Worm (Caenorhabditis elegans) whole organism, early embryonic: ENCODE measurements around the gene F16B4.6.

Experiments
- B0310.2 ChIP-seq: sonication (generic microtip); optimal IDR thresholded peaks from 2 replicates; lab custom pipeline; 2016; ENCODE audit warnings: mild to moderate bottlenecking, missing genetic modification characterization, missing compliant biosample characterization
- F13C5.2 ChIP-seq: sonication (generic microtip); optimal IDR thresholded peaks from 2 replicates; lab custom pipeline; 2017; ENCODE audit warnings: mild to moderate bottlenecking, missing genetic modification characterization, inconsistent platforms, missing compliant biosample characterization
- aly-1 ChIP-seq: sonication (generic microtip); optimal IDR thresholded peaks from 2 replicates; lab custom pipeline; 2016; ENCODE audit warnings: missing genetic modification characterization, missing compliant biosample characterization
- ama-1 ChIP-seq: fragments of 150-350 bp; optimal IDR thresholded peaks from 2 replicates; lab custom pipeline; 2014
- ceh-13 ChIP-seq: fragments of 200-800 bp; sonication (Bioruptor generic); optimal IDR thresholded peaks from 2 replicates; lab custom pipeline; 2018; ENCODE audit warnings: mild to moderate bottlenecking, missing genetic modification characterization, missing compliant biosample characterization
- ceh-36 ChIP-seq: sonication (generic microtip); optimal IDR thresholded peaks from 2 replicates; lab custom pipeline; 2016; ENCODE audit warnings: missing genetic modification characterization, inconsistent platforms, missing compliant biosample characterization
- ets-7 ChIP-seq: sonication (generic microtip); optimal IDR thresholded peaks from 2 replicates; lab custom pipeline; 2016; ENCODE audit warnings: missing genotype, missing genetic modification characterization, missing compliant biosample characterization
- flt-1 ChIP-seq: fragments of 200-800 bp; sonication (Bioruptor generic); IDR thresholded peaks from 2 replicates; pipeline ENCODE4 v1.3.6; 2022; ENCODE audit warnings: missing genetic modification characterization, missing compliant biosample characterization
- hmbx-1 ChIP-seq: sonication (generic microtip); optimal IDR thresholded peaks from 2 replicates; lab custom pipeline; 2016; ENCODE audit warnings: mild to moderate bottlenecking, missing genetic modification characterization, missing compliant biosample characterization
- hmg-4 ChIP-seq: fragments of 200-800 bp; sonication (Bioruptor generic); optimal IDR thresholded peaks from 2 replicates; lab custom pipeline; 2018; ENCODE audit warnings: mild to moderate bottlenecking, missing genetic modification characterization, missing compliant biosample characterization
- hnd-1 ChIP-seq: sonication (generic microtip); optimal IDR thresholded peaks from 2 replicates; lab custom pipeline; 2016; ENCODE audit warnings: missing genetic modification characterization, missing compliant biosample characterization
- pes-1 ChIP-seq: fragments of 200-800 bp; sonication (Bioruptor generic); IDR thresholded peaks from 2 replicates; pipeline ENCODE4 v1.3.6; 2022; ENCODE audit warnings: missing genetic modification reagents, missing genetic modification characterization, missing compliant biosample characterization
- scrt-1 ChIP-seq: fragments of 200-800 bp; sonication (Bioruptor generic); IDR thresholded peaks from 2 replicates; pipeline ENCODE4 v1.3.6; 2022; ENCODE audit warnings: missing genetic modification characterization, missing compliant biosample characterization
- sea-1 ChIP-seq: fragments of 200-800 bp; sonication (Bioruptor generic); conservative IDR thresholded peaks from 2 replicates; pipeline ENCODE4 v1.3.6; 2022; ENCODE audit warnings: missing genetic modification characterization, missing compliant biosample characterization
- tbx-11 ChIP-seq: fragments of 200-800 bp; sonication (Bioruptor generic); IDR thresholded peaks from 2 replicates; pipeline ENCODE4 v1.3.6; 2022; ENCODE audit warnings: missing genetic modification characterization, missing compliant biosample characterization
- tbx-37 ChIP-seq: fragments of 200-800 bp; sonication (Bioruptor generic); conservative IDR thresholded peaks from 2 replicates; pipeline ENCODE4 v1.3.6; 2022; ENCODE audit warnings: missing genetic modification reagents, missing genetic modification characterization, missing compliant biosample characterization
- tra-4 ChIP-seq: sonication (generic microtip); optimal IDR thresholded peaks from 2 replicates; lab custom pipeline; 2017; ENCODE audit warnings: missing genetic modification characterization, missing compliant biosample characterization

The F16B4.6 gene

ce11 chrV:1594554-1595092 lies 7.6 kb downstream of the F16B4.6 start:
- no peak for TF ChIP-seq sea-1
- TF ChIP-seq scrt-1, result no peak
- TF ChIP-seq ama-1 (lab: Kevin White, UChicago), result no peak

DNA sequence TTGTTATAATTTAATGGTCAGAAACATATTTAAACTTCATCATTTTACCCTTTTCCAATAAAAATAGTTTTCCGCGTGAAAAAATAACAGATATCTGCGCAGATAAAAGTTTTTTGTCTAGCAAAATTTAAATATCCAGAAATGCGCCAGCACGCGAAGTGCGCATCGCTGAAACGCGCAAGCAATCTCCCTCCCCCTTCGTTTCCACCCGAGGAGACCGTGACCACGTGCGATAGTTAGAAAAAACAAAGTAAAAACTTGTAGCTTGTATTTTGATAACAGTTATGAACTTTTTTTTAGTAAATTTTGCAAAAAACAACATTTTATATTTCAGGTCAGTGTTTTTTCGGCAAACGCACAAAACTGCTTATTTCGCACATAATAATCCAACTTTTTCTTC lies 12.1 kb downstream of the F16B4.6 start:
- TF ChIP-seq sea-1 (peak; percentile 63; the same call in 1 of the 2 replicates), pes-1 (GFP tag; lab: Robert Waterston, UW) (peak; percentile 66)

DNA sequence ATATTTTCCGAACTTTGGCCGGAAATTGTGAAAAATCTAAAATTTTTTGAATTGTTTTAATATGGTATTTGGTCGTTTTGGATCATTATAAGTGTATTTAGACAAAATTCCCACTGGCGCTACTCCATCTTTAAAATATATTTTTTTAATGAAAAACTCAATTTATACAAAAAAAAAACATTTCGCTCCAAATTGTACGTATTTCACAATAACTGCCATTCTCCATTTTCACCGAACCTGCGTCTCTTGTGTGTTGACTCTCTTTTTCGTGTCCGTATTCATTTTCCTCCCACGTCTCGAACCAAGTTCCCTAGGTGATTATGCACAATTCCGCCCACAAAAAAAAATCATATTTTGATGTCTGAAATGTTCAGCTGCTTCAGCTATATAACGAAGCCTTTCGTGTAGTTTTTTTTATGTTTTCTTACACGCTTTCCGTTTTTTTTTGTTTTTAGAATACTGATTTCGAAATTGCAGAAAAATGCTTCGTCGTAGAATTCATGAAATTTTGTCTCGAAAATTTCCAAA lies 13.6 kb downstream of the F16B4.6 start, which contains the start of gene F16B4.2:
Gene F16B4.2 (plus strand): TSS at position 478 of the 528 bp plus-strand sequence.
- TF ChIP-seq hmg-4 (GFP tag; lab: Kevin White, UChicago) (no peak), hnd-1 (tag; lab: Kevin White, UChicago) (no peak), ama-1 (lab: Kevin White, UChicago) (no peak), flt-1 (GFP tag; lab: Robert Waterston, UW) (no peak), tbx-11 (GFP tag; lab: Robert Waterston, UW) (no peak), pes-1 (GFP tag; lab: Robert Waterston, UW) (no peak), ets-7 (tag; lab: Kevin White, UChicago) (no peak), aly-1 (tag; lab: Kevin White, UChicago) (no peak), tbx-37 (no peak), F13C5.2 (no peak), scrt-1 (no peak), sea-1 (no peak), ceh-13 (GFP tag; lab: Kevin White, UChicago) (no peak), ceh-36 (tag; lab: Kevin White, UChicago) (no peak), hmbx-1 (tag; lab: Kevin White, UChicago) (no peak), B0310.2 (no peak), tra-4 (no peak)

DNA sequence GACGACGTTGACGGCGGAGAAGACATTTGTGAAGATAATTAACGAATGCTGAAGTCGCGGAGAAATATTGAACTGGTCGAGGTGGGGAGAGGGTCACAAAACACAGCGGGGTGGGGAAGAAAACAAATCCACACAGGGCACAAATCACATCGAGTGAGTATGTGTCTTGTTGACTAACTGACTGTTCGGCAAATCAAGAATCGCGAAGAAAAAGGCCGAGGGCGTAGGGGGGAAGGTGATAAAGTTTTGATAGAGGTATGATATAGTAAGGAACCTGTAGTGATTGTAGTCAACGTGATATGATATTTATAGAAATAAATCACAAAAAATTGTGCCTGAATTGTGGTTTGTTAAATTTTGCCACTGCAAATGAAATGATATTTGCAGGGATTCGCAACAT lies 20.8 kb downstream of the F16B4.6 start, which contains the start of gene nhr-178:
Gene nhr-178 (minus strand): TSS at position 164 of the 400 bp plus-strand sequence.
- TF ChIP-seq B0310.2 (no peak), scrt-1 (no peak), ceh-13 (GFP tag; lab: Kevin White, UChicago) (no peak), pes-1 (GFP tag; lab: Robert Waterston, UW) (no peak), tbx-11 (GFP tag; lab: Robert Waterston, UW) (no peak), hmbx-1 (tag; lab: Kevin White, UChicago) (no peak), hnd-1 (tag; lab: Kevin White, UChicago) (no peak), hmg-4 (GFP tag; lab: Kevin White, UChicago) (no peak), ets-7 (tag; lab: Kevin White, UChicago) (no peak), sea-1 (no peak), F13C5.2 (no peak), flt-1 (GFP tag; lab: Robert Waterston, UW) (no peak), ama-1 (lab: Kevin White, UChicago) (no peak), tra-4 (no peak), ceh-36 (tag; lab: Kevin White, UChicago) (no peak)

ce11 chrV:1610097-1610496 lies 23.1 kb downstream of the F16B4.6 start, which contains the start of gene nhr-177:
TSS of gene nhr-177 (plus strand) at chrV:1610263.
- TF ChIP-seq B0310.2, result no peak
- no peak for TF ChIP-seq F13C5.2
- TF ChIP-seq hmbx-1 (tag; lab: Kevin White, UChicago), result no peak
- TF ChIP-seq ama-1 (lab: Kevin White, UChicago), result no peak
- no peak for TF ChIP-seq sea-1
- TF ChIP-seq ceh-36 (tag; lab: Kevin White, UChicago), result no peak
- no peak for TF ChIP-seq hnd-1 (tag; lab: Kevin White, UChicago)

DNA sequence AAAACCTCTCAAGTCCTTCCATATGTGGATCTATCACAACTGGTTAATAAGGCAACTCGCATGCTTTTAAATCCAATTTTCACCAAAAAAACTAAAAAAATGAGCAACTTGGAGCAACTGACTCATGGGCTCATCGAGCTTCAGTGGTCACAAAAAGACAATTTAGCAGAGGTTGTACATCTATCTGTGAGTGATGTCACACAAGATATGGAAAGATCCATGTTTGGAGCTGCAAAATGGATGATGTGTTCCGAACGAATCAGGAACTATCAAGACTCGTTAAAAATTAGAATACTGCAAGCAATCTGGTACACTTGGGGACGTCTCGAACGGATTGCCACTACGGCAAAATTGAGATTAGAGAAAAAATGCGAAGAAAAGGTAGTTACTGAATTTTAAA lies 24.6 kb downstream of the F16B4.6 start:
- TF ChIP-seq ceh-13 (GFP tag; lab: Kevin White, UChicago) (no peak), hnd-1 (tag; lab: Kevin White, UChicago) (no peak), tbx-11 (GFP tag; lab: Robert Waterston, UW) (no peak), hmbx-1 (tag; lab: Kevin White, UChicago) (no peak), pes-1 (GFP tag; lab: Robert Waterston, UW) (no peak), tbx-37 (no peak), ceh-36 (tag; lab: Kevin White, UChicago) (no peak), F13C5.2 (no peak), B0310.2 (no peak), tra-4 (no peak), flt-1 (GFP tag; lab: Robert Waterston, UW) (no peak), hmg-4 (GFP tag; lab: Kevin White, UChicago) (no peak), scrt-1 (no peak), ets-7 (tag; lab: Kevin White, UChicago) (no peak), aly-1 (tag; lab: Kevin White, UChicago) (no peak), ama-1 (lab: Kevin White, UChicago) (no peak), sea-1 (no peak)

ce11 chrV:1614726-1615125 lies 27.7 kb downstream of the F16B4.6 start, which contains the start of gene srbc-41:
TSS of gene srbc-41 (minus strand) at chrV:1614826.
- TF ChIP-seq scrt-1, result no peak
- no peak for TF ChIP-seq pes-1 (GFP tag; lab: Robert Waterston, UW)
- no peak for TF ChIP-seq B0310.2
- TF ChIP-seq flt-1 (GFP tag; lab: Robert Waterston, UW), result no peak
- no peak for TF ChIP-seq F13C5.2
- no peak for TF ChIP-seq ets-7 (tag; lab: Kevin White, UChicago)

DNA sequence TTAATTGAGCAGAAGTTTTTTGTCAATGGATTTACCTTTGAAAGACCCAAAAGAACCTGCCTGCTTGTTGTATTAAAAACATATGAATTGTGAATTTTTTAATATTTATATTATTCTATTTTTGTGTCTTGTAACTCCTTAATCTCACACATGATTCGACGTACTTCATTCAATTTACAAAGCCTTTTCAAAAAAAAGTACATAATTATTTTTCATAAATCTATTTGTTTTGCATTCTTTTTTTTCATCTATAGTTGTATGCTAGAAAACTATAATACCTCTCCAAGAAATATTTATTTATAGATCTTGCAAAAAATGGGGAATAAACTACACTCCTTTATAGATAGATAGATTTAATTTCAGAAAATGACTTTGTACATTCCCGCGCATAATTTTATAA lies 31.8 kb downstream of the F16B4.6 start, which contains the start of gene nhr-179:
Gene nhr-179 (minus strand): TSS at position 101 of the 400 bp plus-strand sequence.
- TF ChIP-seq hmbx-1 (tag; lab: Kevin White, UChicago) (no peak), tra-4 (no peak), hmg-4 (GFP tag; lab: Kevin White, UChicago) (no peak), tbx-11 (GFP tag; lab: Robert Waterston, UW) (no peak), ama-1 (lab: Kevin White, UChicago) (no peak), ets-7 (tag; lab: Kevin White, UChicago) (no peak), B0310.2 (no peak), aly-1 (tag; lab: Kevin White, UChicago) (no peak), hnd-1 (tag; lab: Kevin White, UChicago) (no peak), scrt-1 (no peak), pes-1 (GFP tag; lab: Robert Waterston, UW) (no peak), sea-1 (no peak), ceh-36 (tag; lab: Kevin White, UChicago) (no peak), tbx-37 (no peak), ceh-13 (GFP tag; lab: Kevin White, UChicago) (no peak)
